Fruit fly (Drosophila melanogaster) whole organism, embryonic: ENCODE results near the gene Tlk.
A peak's percentile ranks its signal among the peaks of the same experiment; 100 is the strongest.

Source experiments
- Ada2b ChIP-seq: fragments of 200-800 bp; sonication (Bioruptor generic); IDR thresholded peaks from 2 replicates; pipeline ENCODE4 v1.3.6; 2022; ENCODE audit warnings: missing biosample characterization, missing genetic modification characterization
- Adf1 ChIP-seq: fragments of 200-800 bp; sonication (Bioruptor generic); IDR thresholded peaks from 2 replicates; pipeline ENCODE4 v1.3.6; 2022; ENCODE audit warnings: missing biosample characterization, missing genetic modification characterization
- Bdp1 ChIP-seq: fragments of 200-800 bp; sonication (Bioruptor generic); optimal IDR thresholded peaks from 3 replicates; lab custom pipeline; 2016; ENCODE audit warnings: missing biosample characterization, missing genetic modification characterization
- Bteb2 ChIP-seq: fragments of 200-800 bp; sonication (Bioruptor generic); optimal IDR thresholded peaks from 2 replicates; lab custom pipeline; 2016; ENCODE audit warnings: missing biosample characterization, missing genetic modification characterization
- CG12219 ChIP-seq: fragments of 200-800 bp; sonication (Bioruptor generic); optimal IDR thresholded peaks from 3 replicates; lab custom pipeline; 2018; ENCODE audit warnings: missing biosample characterization, mild to moderate bottlenecking, missing genetic modification characterization
- CG12391 ChIP-seq: fragments of 200-800 bp; sonication (Bioruptor generic); optimal IDR thresholded peaks from 3 replicates; lab custom pipeline; 2018; ENCODE audit warnings: missing biosample characterization, mild to moderate bottlenecking, missing genetic modification characterization, moderate library complexity
- CG12744 ChIP-seq: fragments of 200-800 bp; sonication (Bioruptor generic); optimal IDR thresholded peaks from 2 replicates; lab custom pipeline; 2016; ENCODE audit warnings: missing biosample characterization, missing genetic modification characterization
- CG14667 ChIP-seq: fragments of 200-800 bp; sonication (Bioruptor generic); IDR thresholded peaks from 2 replicates; pipeline ENCODE4 v1.3.6; 2022; ENCODE audit warnings: missing biosample characterization, missing genetic modification characterization
- CG16779 ChIP-seq: fragments of 200-800 bp; sonication (Bioruptor generic); IDR thresholded peaks from 2 replicates; pipeline ENCODE4 v1.3.6; 2022; ENCODE audit warnings: missing biosample characterization, missing genetic modification characterization
- CG17328 ChIP-seq: fragments of 200-800 bp; sonication (Bioruptor generic); IDR thresholded peaks from 2 replicates; pipeline ENCODE4 v1.3.6; 2022; ENCODE audit warnings: missing biosample characterization, missing genetic modification characterization
- CG17829 ChIP-seq: fragments of 200-800 bp; optimal IDR thresholded peaks from 2 replicates; lab custom pipeline; 2019; ENCODE audit warnings: missing biosample characterization, mild to moderate bottlenecking, missing genetic modification characterization, moderate library complexity
- CG18262 ChIP-seq: fragments of 200-800 bp; optimal IDR thresholded peaks from 3 replicates; lab custom pipeline; 2019; ENCODE audit warnings: missing biosample characterization, mild to moderate bottlenecking, missing genetic modification characterization, moderate library complexity
- CG33213 ChIP-seq: fragments of 200-800 bp; sonication (Bioruptor generic); optimal IDR thresholded peaks from 3 replicates; lab custom pipeline; 2016; ENCODE audit warnings: missing biosample characterization, missing genetic modification characterization
- CG3838 ChIP-seq: fragments of 200-800 bp; sonication (Bioruptor generic); optimal IDR thresholded peaks from 3 replicates; lab custom pipeline; 2016; ENCODE audit warnings: missing biosample characterization, missing genetic modification characterization
- CG4820 ChIP-seq: fragments of 200-800 bp; sonication (Bioruptor generic); optimal IDR thresholded peaks from 3 replicates; lab custom pipeline; 2016; ENCODE audit warnings: missing biosample characterization, missing genetic modification characterization
- CG4854 ChIP-seq: fragments of 200-800 bp; sonication (Bioruptor generic); optimal IDR thresholded peaks from 2 replicates; lab custom pipeline; 2016; ENCODE audit warnings: missing biosample characterization, missing genetic modification characterization, inconsistent platforms
- CG7271 ChIP-seq: fragments of 200-800 bp; sonication (Bioruptor generic); optimal IDR thresholded peaks from 2 replicates; lab custom pipeline; 2018; ENCODE audit warnings: missing biosample characterization, mild to moderate bottlenecking, missing genetic modification characterization, moderate library complexity
- CG9609 ChIP-seq: fragments of 200-800 bp; sonication (Bioruptor generic); optimal IDR thresholded peaks from 3 replicates; lab custom pipeline; 2016; ENCODE audit warnings: missing biosample characterization, missing genetic modification characterization
- CG9876 ChIP-seq: fragments of 200-800 bp; sonication (Bioruptor generic); optimal IDR thresholded peaks from 2 replicates; lab custom pipeline; 2016; ENCODE audit warnings: missing biosample characterization, missing genetic modification characterization
- Camta ChIP-seq: fragments of 200-800 bp; sonication (Bioruptor generic); optimal IDR thresholded peaks from 2 replicates; lab custom pipeline; 2016; ENCODE audit warnings: missing biosample characterization, missing genetic modification characterization
- D19B ChIP-seq: fragments of 200-800 bp; sonication (Bioruptor generic); optimal IDR thresholded peaks from 2 replicates; lab custom pipeline; 2017; ENCODE audit warnings: missing biosample characterization, mild to moderate bottlenecking, missing genetic modification characterization
- Dll ChIP-seq: fragments of 200-800 bp; sonication (Bioruptor generic); IDR thresholded peaks from 4 replicates; pipeline ENCODE4 v1.3.6; 2022; ENCODE audit warnings: missing biosample characterization, missing genetic modification characterization; ENCODE audit not compliant: partially characterized antibody
- E2f1 ChIP-seq: fragments of 200-800 bp; sonication (Bioruptor generic); IDR thresholded peaks from 2 replicates; pipeline ENCODE4 v1.3.6; 2022; ENCODE audit warnings: missing biosample characterization, missing genetic modification characterization
- Elba2 ChIP-seq: fragments of 200-800 bp; sonication (Bioruptor generic); optimal IDR thresholded peaks from 3 replicates; lab custom pipeline; 2016; ENCODE audit warnings: missing biosample characterization, missing genetic modification characterization
- GATAe ChIP-seq: fragments of 200-800 bp; sonication (Bioruptor generic); conservative IDR thresholded peaks from 2 replicates; pipeline ENCODE4 v1.3.6; 2022; ENCODE audit warnings: missing biosample characterization, missing genetic modification characterization
- HLH4C ChIP-seq: fragments of 200-800 bp; sonication (Bioruptor generic); IDR thresholded peaks from 3 replicates; pipeline ENCODE4 v1.3.6; 2022; ENCODE audit warnings: missing biosample characterization, missing genetic modification characterization; ENCODE audit not compliant: partially characterized antibody
- Hr39 ChIP-seq: fragments of >200 bp; optimal IDR thresholded peaks from 2 replicates; lab custom pipeline; 2017
- Nf-YA ChIP-seq: fragments of 200-800 bp; sonication (Bioruptor generic); IDR thresholded peaks from 2 replicates; pipeline ENCODE4 v1.3.6; 2022; ENCODE audit warnings: missing biosample characterization, missing genetic modification characterization
- Nf-YB ChIP-seq: fragments of 200-800 bp; sonication (Bioruptor generic); optimal IDR thresholded peaks from 3 replicates; lab custom pipeline; 2019; ENCODE audit warnings: missing biosample characterization, mild to moderate bottlenecking, missing genetic modification characterization, moderate library complexity
- PHDP ChIP-seq: fragments of 200-800 bp; sonication (Bioruptor generic); optimal IDR thresholded peaks from 3 replicates; lab custom pipeline; 2018; ENCODE audit warnings: missing biosample characterization, mild to moderate bottlenecking, missing genetic modification characterization, moderate library complexity
- Tbp ChIP-seq: fragments of >200 bp; optimal IDR thresholded peaks from 2 replicates; lab custom pipeline; 2018; ENCODE audit warnings: missing biosample characterization, missing genetic modification characterization
- cg ChIP-seq: fragments of 200-800 bp; sonication (Bioruptor generic); optimal IDR thresholded peaks from 3 replicates; lab custom pipeline; 2019; ENCODE audit warnings: missing biosample characterization, mild to moderate bottlenecking, missing genetic modification characterization, moderate library complexity
- chif ChIP-seq, 2 experiments: fragments of 200-800 bp; sonication (Bioruptor generic); optimal IDR thresholded peaks; 3 replicates each; lab custom pipeline; 2016; ENCODE audit warnings: missing biosample characterization in 2 of 2, missing genetic modification characterization in 2 of 2
- da ChIP-seq: fragments of 200-800 bp; sonication (Bioruptor generic); optimal IDR thresholded peaks from 2 replicates; lab custom pipeline; 2016; ENCODE audit warnings: missing biosample characterization, missing genetic modification characterization
- dmrt11E ChIP-seq: fragments of 200-800 bp; sonication (Bioruptor generic); optimal IDR thresholded peaks from 3 replicates; lab custom pipeline; 2018; ENCODE audit warnings: missing biosample characterization, mild to moderate bottlenecking, missing genetic modification characterization, moderate library complexity
- ems ChIP-seq: fragments of 200-800 bp; sonication (Bioruptor generic); optimal IDR thresholded peaks from 3 replicates; lab custom pipeline; 2016; ENCODE audit warnings: missing biosample characterization, missing genetic modification characterization
- esg ChIP-seq: fragments of 200-800 bp; sonication (Bioruptor generic); conservative IDR thresholded peaks from 2 replicates; pipeline ENCODE4 v1.3.6; 2022; ENCODE audit warnings: missing biosample characterization, missing genetic modification characterization
- hbn ChIP-seq: fragments of 200-800 bp; sonication (Bioruptor generic); IDR thresholded peaks from 2 replicates; pipeline ENCODE4 v1.3.6; 2022; ENCODE audit warnings: missing biosample characterization, missing genetic modification characterization; ENCODE audit not compliant: partially characterized antibody
- hkb ChIP-seq, 2 experiments: fragments of 200-800 bp in 1 of 2; fragments of >200 bp in 1 of 2; sonication (Bioruptor generic) in 1 of 2; IDR thresholded peaks in 1 of 2; optimal IDR thresholded peaks in 1 of 2; 2 replicates each; pipeline versions ENCODE4 v1.3.6 to Lab custom; 2017 to 2022; ENCODE audit warnings: missing biosample characterization in 1 of 2, missing genetic modification characterization in 1 of 2
- klu ChIP-seq: fragments of 200-800 bp; sonication (Bioruptor generic); IDR thresholded peaks from 2 replicates; pipeline ENCODE4 v1.3.6; 2022; ENCODE audit warnings: missing biosample characterization, missing genetic modification characterization
- org-1 ChIP-seq: fragments of 200-800 bp; sonication (Bioruptor generic); optimal IDR thresholded peaks from 2 replicates; lab custom pipeline; 2017; ENCODE audit warnings: missing biosample characterization, missing genetic modification characterization
- pb ChIP-seq: fragments of 200-800 bp; sonication (Bioruptor generic); optimal IDR thresholded peaks from 3 replicates; lab custom pipeline; 2016; ENCODE audit warnings: missing biosample characterization, missing genetic modification characterization
- pita ChIP-seq: fragments of 200-800 bp; sonication (Bioruptor generic); optimal IDR thresholded peaks from 2 replicates; lab custom pipeline; 2017; ENCODE audit warnings: missing biosample characterization, mild to moderate bottlenecking, missing genetic modification characterization
- pros ChIP-seq: fragments of 200-800 bp; sonication (Bioruptor generic); optimal IDR thresholded peaks from 3 replicates; lab custom pipeline; 2019; ENCODE audit warnings: missing biosample characterization, mild to moderate bottlenecking, missing genetic modification characterization, moderate library complexity
- scrt ChIP-seq: fragments of 200-800 bp; sonication (Bioruptor generic); optimal IDR thresholded peaks from 2 replicates; lab custom pipeline; 2018; ENCODE audit warnings: missing biosample characterization, mild to moderate bottlenecking, missing genetic modification characterization, moderate library complexity
- sim ChIP-seq: fragments of 200-800 bp; sonication (Bioruptor generic); IDR thresholded peaks from 2 replicates; pipeline ENCODE4 v1.3.6; 2022; ENCODE audit warnings: missing biosample characterization, missing genetic modification characterization
- sisA ChIP-seq: fragments of 200-800 bp; sonication (Bioruptor generic); IDR thresholded peaks from 2 replicates; pipeline ENCODE4 v1.3.6; 2022; ENCODE audit warnings: missing biosample characterization, missing genetic modification characterization
- tup ChIP-seq: fragments of 200-800 bp; sonication (Bioruptor generic); optimal IDR thresholded peaks from 2 replicates; lab custom pipeline; 2016; ENCODE audit warnings: missing biosample characterization, mild to moderate bottlenecking, missing genetic modification characterization, moderate library complexity
- unpg ChIP-seq: fragments of 200-800 bp; sonication (Bioruptor generic); optimal IDR thresholded peaks from 3 replicates; lab custom pipeline; 2018; ENCODE audit warnings: missing biosample characterization, mild to moderate bottlenecking, missing genetic modification characterization, moderate library complexity
- zen ChIP-seq: fragments of 200-800 bp; sonication (Bioruptor generic); optimal IDR thresholded peaks from 3 replicates; lab custom pipeline; 2018; ENCODE audit warnings: missing biosample characterization, mild to moderate bottlenecking, missing genetic modification characterization, moderate library complexity
- zfh1 ChIP-seq: fragments of 200-800 bp; sonication (Bioruptor generic); IDR thresholded peaks from 3 replicates; pipeline ENCODE4 v1.3.6; 2022; ENCODE audit warnings: missing biosample characterization, missing genetic modification characterization

Gene Tlk

dm6 chrX:3739165-3739888 is 19.5 kb downstream of the Tlk start (continued):
- TF ChIP-seq dmrt11E (tag; lab: Kevin White, UChicago) = peak; percentile 32
- TF ChIP-seq org-1 (GFP tag; lab: Kevin White, UChicago) = peak; percentile 32
- TF ChIP-seq Adf1 (GFP tag; lab: Robert Waterston, UW) = peak; percentile 87
- TF ChIP-seq CG12391 = no peak
- TF ChIP-seq CG12219 = peak; percentile 7
- no peak for TF ChIP-seq Bdp1
- TF ChIP-seq CG9609 (GFP tag; lab: Kevin White, UChicago) = no peak
- TF ChIP-seq Hr39 (lab: Kevin White, UChicago) = no peak
- no peak for TF ChIP-seq hkb (optimal IDR thresholded peaks at IDR 0.05; lab: Kevin White, UChicago)
- TF ChIP-seq hkb (GFP tag; IDR thresholded peaks at IDR 0.05; lab: Robert Waterston, UW) = no peak; the same call in 1 of the 2 replicates
- no peak for TF ChIP-seq esg (GFP tag; lab: Robert Waterston, UW)
- TF ChIP-seq CG17829 = no peak
- no peak for TF ChIP-seq Dll (GFP tag; lab: Robert Waterston, UW)
- no peak for TF ChIP-seq Camta (GFP tag; lab: Kevin White, UChicago)
- no peak for TF ChIP-seq Elba2 (GFP tag; lab: Kevin White, UChicago)
- no peak for TF ChIP-seq Nf-YB
- TF ChIP-seq tup (GFP tag; lab: Kevin White, UChicago) = no peak
- no peak for TF ChIP-seq pita
- no peak for TF ChIP-seq CG16779 (GFP tag; lab: Robert Waterston, UW)
- no peak for TF ChIP-seq CG14667
- TF ChIP-seq hbn (GFP tag; lab: Robert Waterston, UW) = no peak
- no peak for TF ChIP-seq da (GFP tag; lab: Kevin White, UChicago)
- TF ChIP-seq ems (GFP tag; lab: Kevin White, UChicago) = no peak
- TF ChIP-seq Tbp = no peak
- no peak for TF ChIP-seq E2f1
- no peak for TF ChIP-seq D19B (GFP tag; lab: Kevin White, UChicago)
- no peak for TF ChIP-seq CG4854 (GFP tag; lab: Kevin White, UChicago)
- TF ChIP-seq Bteb2 (GFP tag; lab: Kevin White, UChicago) = no peak
- no peak for TF ChIP-seq CG12744 (GFP tag; lab: Kevin White, UChicago)
- peak; percentile 32 for TF ChIP-seq CG18262 (tag; lab: Kevin White, UChicago)
- TF ChIP-seq unpg = peak; percentile 39
- TF ChIP-seq CG7271 (tag; lab: Kevin White, UChicago) = no peak
- TF ChIP-seq sim (GFP tag; lab: Robert Waterston, UW) = no peak
- no peak for TF ChIP-seq zen
- TF ChIP-seq Nf-YA (GFP tag; lab: Robert Waterston, UW) = no peak
- peak; percentile 76 for TF ChIP-seq cg (GFP tag; lab: Kevin White, UChicago)
- no peak for TF ChIP-seq CG33213
- no peak for TF ChIP-seq Ada2b (GFP tag; lab: Robert Waterston, UW)
- no peak for TF ChIP-seq sisA (GFP tag; lab: Robert Waterston, UW)
- no peak for TF ChIP-seq klu
- peak; percentile 11 for TF ChIP-seq scrt (GFP tag; lab: Kevin White, UChicago)
- no peak for TF ChIP-seq chif (GFP tag; optimal IDR thresholded peaks at IDR 0.05; lab: Kevin White, UChicago)
- no peak for TF ChIP-seq GATAe
- no peak for TF ChIP-seq HLH4C (GFP tag; lab: Robert Waterston, UW)
- TF ChIP-seq PHDP (tag; lab: Kevin White, UChicago) = peak; percentile 25
- no peak for TF ChIP-seq CG17328 (GFP tag; lab: Robert Waterston, UW)
- 0 out of 3 replicates have a peak, but pooled peaks have one; percentile 8 for TF ChIP-seq zfh1
- no peak for TF ChIP-seq CG9876
- no peak for TF ChIP-seq CG3838 (GFP tag; lab: Kevin White, UChicago)
- TF ChIP-seq pb (GFP tag; lab: Kevin White, UChicago) = no peak
- no peak for TF ChIP-seq CG4820 (GFP tag; lab: Kevin White, UChicago)
- TF ChIP-seq pros (GFP tag; lab: Kevin White, UChicago) = no peak
